Worm (Caenorhabditis elegans): Measurements from ENCODE around the gene C14A4.13.

Gene C14A4.13

DNA sequence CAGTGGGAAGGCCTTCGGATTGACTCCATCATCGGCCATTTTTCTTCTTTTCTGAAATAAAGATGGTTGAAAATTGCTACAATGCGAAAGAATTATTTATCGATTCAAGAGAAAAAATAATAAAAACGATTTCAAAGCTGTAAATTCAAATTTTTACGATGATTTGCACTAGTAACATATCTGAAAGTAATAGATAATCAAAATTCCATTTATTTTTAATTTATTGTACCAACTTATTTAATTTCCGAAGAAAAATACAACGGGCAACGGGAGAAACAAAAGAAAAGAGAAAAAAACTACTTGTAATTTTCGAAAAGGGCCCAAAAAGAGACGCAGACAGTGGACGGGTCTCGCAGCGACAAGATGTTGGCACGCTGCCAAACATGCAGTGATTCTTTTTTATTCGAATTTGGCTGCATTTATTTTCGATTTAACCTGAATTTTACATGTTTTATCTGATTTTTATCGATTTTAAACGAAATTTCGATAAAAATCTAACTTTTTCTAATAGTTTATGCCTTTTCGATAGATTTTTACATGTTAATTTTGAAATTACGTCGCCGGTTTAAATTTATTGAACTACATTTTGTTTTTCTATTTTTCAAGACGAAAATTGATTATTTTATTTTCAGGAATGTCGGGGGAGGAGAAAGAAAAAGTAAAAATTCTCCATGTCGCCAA is 40.5 kb downstream of the C14A4.13 start, which contains the start of the genes snu-13 and rsp-7 (continued):
- TF ChIP-seq ets-5 (GFP tag; IDR thresholded peaks at IDR 0.05) (no peak), lir-3 (tag; optimal IDR thresholded peaks at IDR 0.05; ENCODE audit: poor library complexity) (no peak), lin-15B (tag; optimal IDR thresholded peaks at IDR 0.05) (peak; percentile 64), tlp-1 (tag; optimal IDR thresholded peaks at IDR 0.05) (no peak), unc-86 (tag; optimal IDR thresholded peaks at IDR 0.05) (peak; percentile 23), grh-1 (GFP tag; IDR thresholded peaks at IDR 0.05) (peak; percentile 53; the same call in 1 of the 2 replicates), snu-23 (GFP tag; optimal IDR thresholded peaks at IDR 0.05) (peak; percentile 78), sup-37 (GFP tag; optimal IDR thresholded peaks at IDR 0.05) (no peak), nhr-11 (tag; optimal IDR thresholded peaks at IDR 0.05) (peak; percentile 14), F16B12.6 (tag; optimal IDR thresholded peaks at IDR 0.05) (peak; percentile 49), nhr-19 (GFP tag; conservative IDR thresholded peaks at IDR 0.05) (peak; percentile 64), fkh-8 (tag; optimal IDR thresholded peaks at IDR 0.05) (peak; percentile 37)

DNA sequence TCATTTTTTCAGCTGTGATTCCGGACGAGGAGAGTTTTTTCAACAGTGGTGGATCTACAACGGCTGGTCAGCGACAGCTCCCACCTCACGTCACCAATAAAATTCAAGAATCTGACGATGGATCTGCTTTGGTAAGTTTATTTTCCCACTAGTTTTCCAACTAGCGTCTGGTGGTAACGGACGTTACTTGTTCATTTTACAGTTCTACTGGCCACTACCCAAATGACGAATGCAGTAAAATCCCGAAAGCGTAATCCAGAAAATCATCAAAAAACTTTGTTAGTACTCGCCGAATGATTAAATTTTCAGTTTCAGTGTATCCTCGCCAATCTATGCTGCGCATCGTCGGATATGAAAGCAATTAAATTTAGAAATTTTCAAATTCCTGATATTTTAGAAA is 41.3 kb downstream of the C14A4.13 start:
- TF ChIP-seq efl-1 (optimal IDR thresholded peaks at IDR 0.05): no peak
- TF ChIP-seq efl-1 (GFP tag; optimal IDR thresholded peaks at IDR 0.05 in 1 of 2): peak in 1 of 2 experiments; percentile 51
- no peak for TF ChIP-seq nhr-71 (tag; optimal IDR thresholded peaks at IDR 0.05)

DNA sequence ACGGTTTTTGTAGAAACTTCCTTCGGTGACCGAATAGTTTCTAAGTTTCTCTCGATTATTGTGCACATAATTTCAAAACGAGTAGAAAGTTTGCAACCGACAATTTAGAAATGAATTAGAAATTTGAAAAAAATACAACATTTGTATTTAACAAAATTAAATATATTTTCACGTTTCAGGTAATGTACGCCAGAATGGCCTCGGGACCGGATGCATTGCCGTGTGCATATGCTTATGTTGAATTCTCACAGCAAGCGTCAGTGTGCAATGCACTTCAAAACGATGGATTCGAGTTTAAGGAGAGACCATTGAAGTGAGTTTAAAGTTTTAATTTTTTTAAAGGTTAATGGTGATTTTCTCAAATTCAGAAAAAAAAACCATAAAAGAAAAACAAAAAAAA is 42.6 kb downstream of the C14A4.13 start, which contains the start of gene marc-2:
Gene marc-2 (minus strand): TSS at position 101 of the 400 bp plus-strand sequence.
- no peak for TF ChIP-seq mab-9 (GFP tag; IDR thresholded peaks at IDR 0.05)
- no peak for TF ChIP-seq Y116A8C.19 (tag; optimal IDR thresholded peaks at IDR 0.05; ENCODE audit: borderline replicate concordance)
- TF ChIP-seq nhr-71 (tag; optimal IDR thresholded peaks at IDR 0.05): no peak
- TF ChIP-seq nhr-85 (tag): peak; percentile 10

DNA sequence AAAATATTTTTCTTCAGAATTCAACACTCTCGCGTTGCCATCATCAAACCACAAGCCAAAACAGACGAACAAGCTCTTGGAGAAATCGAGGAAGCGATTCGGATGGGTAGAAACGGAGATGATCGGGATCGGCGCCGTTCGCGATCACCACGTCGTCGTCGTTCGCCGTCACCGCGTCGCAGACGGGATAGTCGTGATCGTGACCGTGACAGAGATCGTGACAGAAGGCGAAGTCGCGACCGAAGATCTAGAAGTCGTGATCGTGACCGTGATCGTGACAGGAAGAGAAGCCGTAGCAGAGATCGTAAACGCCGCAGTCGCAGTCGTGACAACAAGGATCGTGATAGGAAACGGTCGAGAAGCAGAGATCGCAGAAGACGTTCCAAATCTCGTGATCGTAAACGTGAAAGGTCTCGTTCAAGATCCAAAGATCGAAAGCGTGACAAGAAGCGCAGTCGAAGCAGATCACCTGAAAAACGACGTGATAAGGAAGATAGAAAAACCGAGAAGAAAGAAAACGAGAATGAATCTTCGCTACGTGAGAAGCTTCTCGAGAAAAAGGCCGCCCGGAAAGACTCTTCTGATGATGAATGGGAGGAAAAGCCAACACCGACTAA is 43.3 kb downstream of the C14A4.13 start:
- TF ChIP-seq nhr-11 (tag; optimal IDR thresholded peaks at IDR 0.05) (no peak), nhr-76 (tag; optimal IDR thresholded peaks at IDR 0.05) (no peak), nhr-77 (tag; optimal IDR thresholded peaks at IDR 0.05) (no peak), blmp-1 (tag; optimal IDR thresholded peaks at IDR 0.05) (peak; percentile 14), fos-1 (tag; optimal IDR thresholded peaks at IDR 0.05) (no peak), ets-5 (GFP tag; IDR thresholded peaks at IDR 0.05) (0 out of 2 replicates have a peak, but pooled peaks have one; percentile 67), pqm-1 (tag; optimal IDR thresholded peaks at IDR 0.05) (no peak)

- TF ChIP-seq sptf-1 (tag; optimal IDR thresholded peaks at IDR 0.05): no peak
- TF ChIP-seq C16A3.4 (tag; optimal IDR thresholded peaks at IDR 0.05): no peak
- TF ChIP-seq efl-1 (optimal IDR thresholded peaks at IDR 0.05): no peak
- TF ChIP-seq efl-1 (GFP tag; optimal IDR thresholded peaks at IDR 0.05 in 1 of 2): peak in 1 of 2 experiments; percentile 75
- TF ChIP-seq nhr-20 (tag; optimal IDR thresholded peaks at IDR 0.05): no peak
- no peak for TF ChIP-seq ceh-90 (tag; optimal IDR thresholded peaks at IDR 0.05)
- TF ChIP-seq pag-3 (tag; optimal IDR thresholded peaks at IDR 0.05; ENCODE audit: borderline replicate concordance, insufficient read depth): no peak
These were observed 44.0 kb downstream of the C14A4.13 start for ce11 chrII:10662279-10662678.

ce11 chrII:10662698-10663097 is 44.4 kb downstream of the C14A4.13 start, which contains the start of gene D2089.8:
TSS of gene D2089.8 (minus strand) at chrII:10662781.
- TF ChIP-seq tlp-1 (tag; optimal IDR thresholded peaks at IDR 0.05) (no peak), mep-1 (tag; optimal IDR thresholded peaks at IDR 0.05) (peak; percentile 38), ceh-8 (GFP tag; optimal IDR thresholded peaks at IDR 0.05) (no peak), lsy-2 (tag; optimal IDR thresholded peaks at IDR 0.05) (peak in 1 of 2 experiments; percentile 48), swsn-7 (tag; optimal IDR thresholded peaks at IDR 0.05) (no peak), snpc-4 (tag; optimal IDR thresholded peaks at IDR 0.05) (no peak), efl-1 (optimal IDR thresholded peaks at IDR 0.05) (peak in 1 of 2 experiments; percentile 21), efl-1 (GFP tag; optimal IDR thresholded peaks at IDR 0.05 in 1 of 2) (peak; percentile 19 to 39), C16A3.4 (tag; optimal IDR thresholded peaks at IDR 0.05) (peak; percentile 12), blmp-1 (tag; optimal IDR thresholded peaks at IDR 0.05) (peak; percentile 17), dpl-1 (GFP tag; optimal IDR thresholded peaks at IDR 0.05) (peak in 2 of 3 experiments; percentile 9 to 55), alr-1 (tag; optimal IDR thresholded peaks at IDR 0.05; ENCODE audit: borderline replicate concordance) (no peak), lin-35 (GFP tag; optimal IDR thresholded peaks at IDR 0.05) (peak in 1 of 2 experiments; percentile 43)

Measured in whole organism, L1 larva.